Fruit fly (Drosophila melanogaster): ENCODE data around the gene Task7.

Gene Task7

DNA sequence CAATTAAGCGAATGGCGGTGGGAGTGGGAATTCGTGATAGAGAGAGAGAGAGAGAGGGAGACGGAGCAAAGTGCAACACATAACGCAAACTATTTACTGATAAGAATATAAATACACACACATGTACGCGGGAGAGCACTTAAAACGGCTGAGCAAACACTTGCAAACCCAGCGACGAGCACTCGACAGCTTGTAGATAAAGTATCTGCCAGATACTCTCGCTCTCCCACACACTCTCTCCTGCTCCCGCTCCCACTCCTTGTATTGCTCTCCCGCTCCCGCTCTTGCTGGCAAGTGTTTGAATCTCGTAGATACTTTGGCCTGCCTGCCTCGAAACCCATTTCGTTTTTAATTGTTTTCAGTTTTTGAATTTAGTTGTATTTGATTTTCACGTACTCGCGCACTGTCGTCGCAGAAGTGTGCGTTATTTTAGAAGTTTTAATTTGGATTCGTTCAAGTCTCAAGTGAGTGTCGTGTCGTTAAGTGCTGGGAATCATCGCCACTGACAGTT lies 16.2 kb upstream of the Task7 start (continued):
- TF ChIP-seq Myb (GFP tag; optimal IDR thresholded peaks at IDR 0.05), result no peak
- peak; percentile 37; the same call in 1 of the 2 replicates for TF ChIP-seq E2f2 (GFP tag; IDR thresholded peaks at IDR 0.05)
- no peak for TF ChIP-seq CG14860 (GFP tag; IDR thresholded peaks at IDR 0.05; ENCODE audit: partially characterized antibody)
- TF ChIP-seq chif (GFP tag; optimal IDR thresholded peaks at IDR 0.05), result no peak
- no peak for TF ChIP-seq CG7963 (GFP tag; IDR thresholded peaks at IDR 0.05; ENCODE audit: partially characterized antibody)
- TF ChIP-seq sug (tag; optimal IDR thresholded peaks at IDR 0.05), result peak; percentile 39
- peak; percentile 2 for TF ChIP-seq zf30C (GFP tag; optimal IDR thresholded peaks at IDR 0.05)
- TF ChIP-seq Adf1 (GFP tag; IDR thresholded peaks at IDR 0.05), result peak; percentile 40; the same call in 1 of the 2 replicates
- TF ChIP-seq CG3281 (GFP tag; optimal IDR thresholded peaks at IDR 0.05), result peak; percentile 48
- TF ChIP-seq Drgx (GFP tag; IDR thresholded peaks at IDR 0.05), result peak; percentile 62
- peak; percentile 65; the same call in 1 of the 2 replicates for TF ChIP-seq CG14014 (GFP tag; IDR thresholded peaks at IDR 0.05)
- no peak for TF ChIP-seq CG1602 (GFP tag; optimal IDR thresholded peaks at IDR 0.05)
- peak; percentile 29 for TF ChIP-seq CG12659 (GFP tag; optimal IDR thresholded peaks at IDR 0.05)
- peak; percentile 71; the same call in 1 of the 2 replicates for TF ChIP-seq CG32532 (GFP tag; IDR thresholded peaks at IDR 0.05)
- peak; percentile 54 for TF ChIP-seq Med (GFP tag)
- no peak for TF ChIP-seq Bdp1 (GFP tag; optimal IDR thresholded peaks at IDR 0.05)
- peak; percentile 40 for TF ChIP-seq CG15514 (GFP tag; optimal IDR thresholded peaks at IDR 0.05)
- TF ChIP-seq psq (GFP tag; optimal IDR thresholded peaks at IDR 0.05), result peak; percentile 87
- no peak for TF ChIP-seq Ada2b (GFP tag; IDR thresholded peaks at IDR 0.05)
- 0 out of 2 replicates have a peak, but pooled peaks have one; percentile 30 for TF ChIP-seq CG16779 (GFP tag; IDR thresholded peaks at IDR 0.05)
- no peak for TF ChIP-seq fru (optimal IDR thresholded peaks at IDR 0.05)
- no peak for TF ChIP-seq bcd (GFP tag; optimal IDR thresholded peaks at IDR 0.05)
- TF ChIP-seq Nf-YB (GFP tag; optimal IDR thresholded peaks at IDR 0.05), result peak; percentile 22
- peak; percentile 70 for TF ChIP-seq CG1832 (GFP tag; optimal IDR thresholded peaks at IDR 0.05)
- no peak for TF ChIP-seq Mes4 (GFP tag; optimal IDR thresholded peaks at IDR 0.05)
- TF ChIP-seq Hmr (GFP tag; optimal IDR thresholded peaks at IDR 0.05), result peak; percentile 42
- no peak for TF ChIP-seq CG6272 (GFP tag; IDR thresholded peaks at IDR 0.05)
- TF ChIP-seq CG13287 (GFP tag; IDR thresholded peaks at IDR 0.05; ENCODE audit: partially characterized antibody), result peak; percentile 45; the same call in 1 of the 2 replicates
- no peak for TF ChIP-seq CG16815 (GFP tag; optimal IDR thresholded peaks at IDR 0.05)
- peak; percentile 34 to 80 for TF ChIP-seq bsh (GFP tag; optimal IDR thresholded peaks at IDR 0.05)
- no peak for TF ChIP-seq Spps (tag; optimal IDR thresholded peaks at IDR 0.05)
- no peak for TF ChIP-seq Optix (GFP tag; IDR thresholded peaks at IDR 0.05)
- peak; percentile 18 for TF ChIP-seq CG17912 (GFP tag; optimal IDR thresholded peaks at IDR 0.05)
- peak; percentile 36 for TF ChIP-seq CG1529 (GFP tag; optimal IDR thresholded peaks at IDR 0.05)
- peak; percentile 52 for TF ChIP-seq CG15011 (GFP tag; optimal IDR thresholded peaks at IDR 0.05)
- TF ChIP-seq row (GFP tag; IDR thresholded peaks at IDR 0.05), result no peak
- no peak for TF ChIP-seq CG15073 (GFP tag; optimal IDR thresholded peaks at IDR 0.05)
- TF ChIP-seq Gsc (GFP tag; IDR thresholded peaks at IDR 0.05), result no peak
- TF ChIP-seq onecut (GFP tag; IDR thresholded peaks at IDR 0.05), result peak; percentile 59; the same call in 1 of the 2 replicates
- TF ChIP-seq so (GFP tag; IDR thresholded peaks at IDR 0.05), result peak; percentile 61; the same call in 1 of the 3 replicates
- TF ChIP-seq CG12942 (GFP tag; optimal IDR thresholded peaks at IDR 0.05), result no peak
- TF ChIP-seq Stat92E (GFP tag; optimal IDR thresholded peaks at IDR 0.05), result no peak
- TF ChIP-seq sens (GFP tag), result peak; percentile 79
- TF ChIP-seq CG10431 (GFP tag; optimal IDR thresholded peaks at IDR 0.05), result peak; percentile 63
- TF ChIP-seq hth (optimal IDR thresholded peaks at IDR 0.05), result no peak
- TF ChIP-seq CG4854 (GFP tag; optimal IDR thresholded peaks at IDR 0.05), result no peak
- TF ChIP-seq da (GFP tag; optimal IDR thresholded peaks at IDR 0.05), result no peak
- peak; percentile 47 for TF ChIP-seq zen2 (GFP tag; IDR thresholded peaks at IDR 0.05; ENCODE audit: partially characterized antibody)
- no peak for TF ChIP-seq CG2712 (tag; optimal IDR thresholded peaks at IDR 0.05)
- TF ChIP-seq bigmax (GFP tag; optimal IDR thresholded peaks at IDR 0.05), result no peak
- no peak for TF ChIP-seq Bgb (GFP tag; IDR thresholded peaks at IDR 0.05; ENCODE audit: partially characterized antibody)

Data from whole organism, embryonic.